Worm (Caenorhabditis elegans) whole organism, midembryonic: ENCODE results near the gene sam-4.

Source experiments
- flt-1 ChIP-seq: fragments of 200-800 bp; sonication (Bioruptor generic); IDR thresholded peaks from 2 replicates; pipeline ENCODE4 v1.3.6; 2022; ENCODE audit warnings: missing genetic modification characterization, missing compliant biosample characterization
- klf-2 ChIP-seq: fragments of 200-800 bp; sonication (Bioruptor generic); conservative IDR thresholded peaks from 2 replicates; pipeline ENCODE4 v1.3.6; 2022; ENCODE audit warnings: missing genetic modification reagents, missing genetic modification characterization, missing compliant biosample characterization
- ztf-23 ChIP-seq: fragments of 200-800 bp; sonication (Bioruptor generic); IDR thresholded peaks from 2 replicates; pipeline ENCODE4 v1.3.6; 2022; ENCODE audit warnings: missing genetic modification reagents, missing genetic modification characterization, missing compliant biosample characterization

- no peak for TF ChIP-seq klf-2 (GFP tag; lab: Robert Waterston, UW)
- TF ChIP-seq flt-1 (GFP tag; lab: Robert Waterston, UW), result no peak
- no peak for TF ChIP-seq ztf-23 (GFP tag; lab: Robert Waterston, UW)
These were observed 44.6 kb downstream of the sam-4 start for ce11 chrII:5604441-5604840.
